Worm (Caenorhabditis elegans): ENCODE data around the gene clc-20.

DNA sequence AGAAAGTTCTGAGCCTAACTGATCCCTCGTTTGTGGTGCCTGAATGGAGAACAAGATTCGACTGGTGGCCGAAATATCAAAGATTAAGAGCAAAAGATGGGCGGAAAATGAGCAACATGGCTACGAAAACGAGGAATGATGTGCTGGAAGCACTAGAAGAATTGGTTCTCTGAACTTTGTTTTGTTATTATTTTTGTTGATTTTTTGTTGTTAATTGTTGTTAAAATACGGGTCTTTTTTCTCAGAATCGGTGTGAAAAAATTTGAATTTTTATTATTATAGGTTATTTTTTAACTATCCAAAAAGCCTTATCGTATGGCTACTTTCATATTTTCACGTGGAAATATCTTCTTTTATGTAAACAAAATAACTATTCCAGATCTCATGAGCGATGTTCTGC, 16.1 kb upstream of the clc-20 start, which contains the start of gene K02F3.12:
- TF ChIP-seq flt-1 (GFP tag; IDR thresholded peaks at IDR 0.05) = no peak
- no peak for TF ChIP-seq klf-2 (GFP tag; conservative IDR thresholded peaks at IDR 0.05)
- no peak for TF ChIP-seq ref-1 (GFP tag; conservative IDR thresholded peaks at IDR 0.05)
- TF ChIP-seq T22C8.4 (GFP tag; IDR thresholded peaks at IDR 0.05) = no peak
- TF ChIP-seq med-1 (GFP tag; optimal IDR thresholded peaks at IDR 0.05; ENCODE audit: insufficient read depth) = no peak
- TF ChIP-seq ztf-23 (GFP tag; IDR thresholded peaks at IDR 0.05) = no peak
- TF ChIP-seq tab-1 (GFP tag; IDR thresholded peaks at IDR 0.05) = no peak
- no peak for TF ChIP-seq cog-1 (tag; optimal IDR thresholded peaks at IDR 0.05)
